Worm (Caenorhabditis elegans) whole organism, L1 larva: ENCODE measurements around the gene T16G12.1.

Experiments
- C16A3.4 ChIP-seq: fragments of 150-350 bp; optimal IDR thresholded peaks from 2 replicates; lab custom pipeline; 2014; ENCODE audit warnings: missing biosample characterization, missing genetic modification characterization
- C34B4.2 ChIP-seq: sonication (generic microtip); optimal IDR thresholded peaks from 2 replicates; lab custom pipeline; 2017; ENCODE audit warnings: mild to moderate bottlenecking, missing genetic modification characterization, missing compliant biosample characterization
- Y116A8C.19 ChIP-seq: sonication (generic microtip); optimal IDR thresholded peaks from 2 replicates; lab custom pipeline; 2016; ENCODE audit warnings: missing compliant biosample characterization, missing genetic modification characterization, borderline replicate concordance
- aha-1 ChIP-seq: fragments of 150-350 bp; optimal IDR thresholded peaks from 2 replicates; lab custom pipeline; 2014; ENCODE audit warnings: missing biosample characterization, missing genetic modification characterization
- alr-1 ChIP-seq: fragments of 200-800 bp; sonication (Bioruptor generic); optimal IDR thresholded peaks from 2 replicates; lab custom pipeline; 2018; ENCODE audit warnings: borderline replicate concordance, mild to moderate bottlenecking, missing genetic modification characterization, missing compliant biosample characterization
- ama-1 ChIP-seq: fragments of 150-350 bp; optimal IDR thresholded peaks from 2 replicates; lab custom pipeline; 2014
- ceh-63 ChIP-seq: fragments of 200-800 bp; sonication (Bioruptor generic); optimal IDR thresholded peaks from 2 replicates; lab custom pipeline; 2018; ENCODE audit warnings: mild to moderate bottlenecking, missing genetic modification characterization, missing compliant biosample characterization
- ceh-82 ChIP-seq, 3 experiments: fragments of 150-350 bp in 1 of 3; sonication (generic microtip) in 2 of 3; optimal IDR thresholded peaks; 2 replicates each; lab custom pipeline; 2014 to 2017; ENCODE audit warnings: missing biosample characterization in 3 of 3, missing genetic modification characterization in 3 of 3
- ceh-88 ChIP-seq: fragments of 200-800 bp; sonication (Bioruptor generic); IDR thresholded peaks from 2 replicates; pipeline ENCODE4 v1.3.6; 2022; ENCODE audit warnings: missing genetic modification characterization, missing compliant biosample characterization
- ceh-90 ChIP-seq: sonication (generic microtip); optimal IDR thresholded peaks from 2 replicates; lab custom pipeline; 2016; ENCODE audit warnings: missing genetic modification characterization, missing compliant biosample characterization
- ets-5 ChIP-seq: fragments of 200-800 bp; sonication (Bioruptor generic); IDR thresholded peaks from 2 replicates; pipeline ENCODE4 v1.3.6; 2022; ENCODE audit warnings: missing genetic modification characterization, missing compliant biosample characterization
- fkh-10 ChIP-seq: sonication (generic microtip); optimal IDR thresholded peaks from 2 replicates; lab custom pipeline; 2017; ENCODE audit warnings: missing biosample characterization, missing genetic modification reagents, missing genetic modification characterization
- fos-1 ChIP-seq: fragments of 150-350 bp; optimal IDR thresholded peaks from 2 replicates; lab custom pipeline; 2014; ENCODE audit warnings: missing biosample characterization, missing genetic modification characterization
- grh-1 ChIP-seq: fragments of 200-800 bp; sonication (Bioruptor generic); IDR thresholded peaks from 2 replicates; pipeline ENCODE4 v1.3.6; 2022; ENCODE audit warnings: missing genetic modification reagents, missing genetic modification characterization, missing compliant biosample characterization
- hlh-17 ChIP-seq: fragments of 200-800 bp; sonication (Bioruptor generic); optimal IDR thresholded peaks from 2 replicates; lab custom pipeline; 2018; ENCODE audit warnings: missing genetic modification characterization, mild to moderate bottlenecking, missing compliant biosample characterization, moderate library complexity, borderline replicate concordance
- hpl-2 ChIP-seq: fragments of 150-350 bp; optimal IDR thresholded peaks from 2 replicates; lab custom pipeline; 2014; ENCODE audit warnings: missing biosample characterization, missing genetic modification reagents, missing genetic modification characterization
- isw-1 ChIP-seq: fragments of 200-800 bp; sonication (Bioruptor generic); IDR thresholded peaks from 2 replicates; pipeline ENCODE4 v1.3.6; 2022; ENCODE audit warnings: missing genetic modification characterization, missing compliant biosample characterization
- lin-14 ChIP-seq: fragments of 200-800 bp; sonication (Bioruptor generic); optimal IDR thresholded peaks from 2 replicates; lab custom pipeline; 2018; ENCODE audit warnings: mild to moderate bottlenecking, missing genetic modification characterization, moderate library complexity, missing compliant biosample characterization
- lin-35 ChIP-seq, 2 experiments: fragments of 150-350 bp; optimal IDR thresholded peaks; 2 replicates each; lab custom pipeline; 2014; ENCODE audit warnings: missing biosample characterization in 2 of 2, missing genetic modification characterization in 2 of 2, missing genetic modification reagents in 2 of 2
- lin-39 ChIP-seq: fragments of 150-350 bp; optimal IDR thresholded peaks from 2 replicates; lab custom pipeline; 2014; ENCODE audit warnings: missing biosample characterization, missing genetic modification reagents, missing genetic modification characterization
- lir-3 ChIP-seq: sonication (generic microtip); optimal IDR thresholded peaks from 2 replicates; lab custom pipeline; 2016; ENCODE audit warnings: mild to moderate bottlenecking, missing genetic modification characterization, moderate library complexity, missing compliant biosample characterization; ENCODE audit not compliant: poor library complexity
- lsy-2 ChIP-seq, 2 experiments: fragments of 150-350 bp; optimal IDR thresholded peaks; 2 replicates each; lab custom pipeline; 2014; ENCODE audit warnings: missing biosample characterization in 2 of 2, missing genetic modification characterization in 2 of 2
- mab-9 ChIP-seq: fragments of 200-800 bp; sonication (Bioruptor generic); IDR thresholded peaks from 2 replicates; pipeline ENCODE4 v1.3.6; 2022; ENCODE audit warnings: missing genetic modification reagents, missing genetic modification characterization, missing compliant biosample characterization
- nhr-11 ChIP-seq: fragments of 150-350 bp; optimal IDR thresholded peaks from 2 replicates; lab custom pipeline; 2014; ENCODE audit warnings: missing biosample characterization, missing genetic modification characterization
- nhr-19 ChIP-seq: fragments of 200-800 bp; sonication (Bioruptor generic); conservative IDR thresholded peaks from 2 replicates; pipeline ENCODE4 v1.3.6; 2022; ENCODE audit warnings: missing genetic modification characterization, missing compliant biosample characterization
- nhr-20 ChIP-seq: sonication (generic microtip); optimal IDR thresholded peaks from 2 replicates; lab custom pipeline; 2016; ENCODE audit warnings: mild to moderate bottlenecking, missing genetic modification characterization, missing compliant biosample characterization
- nhr-237 ChIP-seq: fragments of 150-350 bp; optimal IDR thresholded peaks from 2 replicates; lab custom pipeline; 2014; ENCODE audit warnings: missing biosample characterization, missing genetic modification characterization
- nhr-28 ChIP-seq: fragments of 150-350 bp; optimal IDR thresholded peaks from 2 replicates; lab custom pipeline; 2014; ENCODE audit warnings: missing biosample characterization, missing genetic modification characterization
- nhr-47 ChIP-seq: sonication (generic microtip); optimal IDR thresholded peaks from 2 replicates; lab custom pipeline; 2016; ENCODE audit warnings: mild to moderate bottlenecking, missing genetic modification characterization, moderate library complexity, missing compliant biosample characterization
- nhr-84 ChIP-seq: sonication (generic microtip); optimal IDR thresholded peaks from 2 replicates; lab custom pipeline; 2017; ENCODE audit warnings: missing biosample characterization, missing genetic modification characterization
- nhr-85 ChIP-seq: sonication (generic microtip); peaks from one replicate; lab custom pipeline; 2016; ENCODE audit warnings: missing genetic modification characterization, inconsistent platforms, missing compliant biosample characterization
- nhr-90 ChIP-seq: sonication (generic microtip); optimal IDR thresholded peaks from 2 replicates; lab custom pipeline; 2016; ENCODE audit warnings: mild to moderate bottlenecking, missing genetic modification characterization, missing compliant biosample characterization; ENCODE audit not compliant: poor library complexity
- pag-3 ChIP-seq: sonication (generic microtip); optimal IDR thresholded peaks from 2 replicates; lab custom pipeline; 2017; ENCODE audit warnings: missing genetic modification characterization, mild to moderate bottlenecking, missing compliant biosample characterization, antibody characterized with exemption, borderline replicate concordance; ENCODE audit not compliant: insufficient read depth
- pax-3 ChIP-seq: fragments of 200-800 bp; sonication (Bioruptor generic); optimal IDR thresholded peaks from 2 replicates; lab custom pipeline; 2018; ENCODE audit warnings: mild to moderate bottlenecking, missing genetic modification characterization, moderate library complexity, missing compliant biosample characterization
- pqm-1 ChIP-seq: sonication (generic microtip); optimal IDR thresholded peaks from 3 replicates; lab custom pipeline; 2017; ENCODE audit warnings: missing biosample characterization, missing genetic modification characterization
- skn-1 ChIP-seq: fragments of 150-350 bp; optimal IDR thresholded peaks from 2 replicates; lab custom pipeline; 2014; ENCODE audit warnings: missing biosample characterization, missing genetic modification characterization
- sox-4 ChIP-seq: sonication (generic microtip); optimal IDR thresholded peaks from 2 replicates; lab custom pipeline; 2016; ENCODE audit warnings: missing genetic modification characterization, missing compliant biosample characterization
- sptf-1 ChIP-seq: fragments of 150-350 bp; optimal IDR thresholded peaks from 2 replicates; lab custom pipeline; 2014; ENCODE audit warnings: missing biosample characterization, missing genetic modification characterization
- unc-86 ChIP-seq: sonication (generic microtip); optimal IDR thresholded peaks from 2 replicates; lab custom pipeline; 2016; ENCODE audit warnings: missing genetic modification characterization, missing compliant biosample characterization
- unc-98 ChIP-seq: fragments of 200-800 bp; sonication (Bioruptor generic); IDR thresholded peaks from 2 replicates; pipeline ENCODE4 v1.3.6; 2022; ENCODE audit warnings: missing genetic modification characterization, missing compliant biosample characterization
- vab-15 ChIP-seq: sonication (generic microtip); optimal IDR thresholded peaks from 2 replicates; lab custom pipeline; 2017; ENCODE audit warnings: missing genotype, mild to moderate bottlenecking, missing genetic modification characterization, missing compliant biosample characterization
- zip-4 ChIP-seq: fragments of 200-800 bp; sonication (Bioruptor generic); optimal IDR thresholded peaks from 2 replicates; lab custom pipeline; 2018; ENCODE audit warnings: mild to moderate bottlenecking, missing genetic modification characterization, moderate library complexity, missing compliant biosample characterization
- ztf-11 ChIP-seq, 2 experiments: sonication (generic microtip); optimal IDR thresholded peaks; 2 replicates each; lab custom pipeline; 2016 to 2017; ENCODE audit warnings: missing genetic modification characterization in 2 of 2, missing biosample characterization in 1 of 2, missing compliant biosample characterization in 1 of 2

The T16G12.1 gene

ce11 chrIII:10096525-10096972, 46.9 kb upstream of the T16G12.1 start (continued):
- TF ChIP-seq lin-35 (GFP tag; optimal IDR thresholded peaks at IDR 0.05; lab: Kevin White, UChicago) (peak; percentile 80), sox-4 (tag; lab: Kevin White, UChicago) (peak; percentile 26), pax-3 (tag; lab: Kevin White, UChicago) (peak; percentile 53), nhr-47 (tag; lab: Kevin White, UChicago) (peak; percentile 94), nhr-19 (GFP tag; lab: Robert Waterston, UW) (peak; percentile 86), grh-1 (peak; percentile 60), nhr-237 (peak; percentile 78), lsy-2 (tag; optimal IDR thresholded peaks at IDR 0.05; lab: Kevin White, UChicago) (peak; percentile 90 to 94), aha-1 (no peak), ceh-82 (tag; optimal IDR thresholded peaks at IDR 0.05; lab: Kevin White, UChicago) (peak; percentile 80 to 88 (median 82)), lir-3 (peak; percentile 80), vab-15 (tag; lab: Kevin White, UChicago) (no peak), hlh-17 (GFP tag; lab: Kevin White, UChicago) (no peak), hpl-2 (no peak), pqm-1 (tag; lab: Kevin White, UChicago) (no peak), fos-1 (tag; lab: Kevin White, UChicago) (peak; percentile 85), ets-5 (no peak), C34B4.2 (tag; lab: Kevin White, UChicago) (no peak), C16A3.4 (tag; lab: Kevin White, UChicago) (no peak), ceh-90 (tag; lab: Kevin White, UChicago) (no peak), sptf-1 (tag; lab: Kevin White, UChicago) (no peak), alr-1 (tag; lab: Kevin White, UChicago) (no peak), ceh-88 (GFP tag; lab: Robert Waterston, UW) (no peak; the same call in 1 of the 2 replicates), zip-4 (GFP tag; lab: Kevin White, UChicago) (peak; percentile 24), mab-9 (GFP tag; lab: Robert Waterston, UW) (peak; percentile 50; the same call in 1 of the 2 replicates), skn-1 (tag; lab: Kevin White, UChicago) (peak; percentile 57), nhr-84 (tag; lab: Kevin White, UChicago) (no peak), lin-39 (peak; percentile 71), lin-14 (GFP tag; lab: Kevin White, UChicago) (peak; percentile 99), ztf-11 (tag; optimal IDR thresholded peaks at IDR 0.05; lab: Kevin White, UChicago) (peak in 1 of 2 experiments; percentile 54), unc-98 (no peak; the same call in 1 of the 2 replicates), pag-3 (tag; lab: Kevin White, UChicago) (no peak), ceh-63 (no peak), fkh-10 (GFP tag; lab: Kevin White, UChicago) (peak; percentile 64), nhr-20 (tag; lab: Kevin White, UChicago) (peak; percentile 92), Y116A8C.19 (tag; lab: Kevin White, UChicago) (no peak), nhr-28 (no peak), isw-1 (GFP tag; lab: Robert Waterston, UW) (peak; percentile 75), nhr-11 (tag; lab: Kevin White, UChicago) (peak; percentile 87), unc-86 (peak; percentile 94), nhr-90 (tag; lab: Kevin White, UChicago) (peak; percentile 83), nhr-85 (tag; lab: Kevin White, UChicago) (peak; percentile 93), ama-1 (peak; percentile 53)
